Worm (Caenorhabditis elegans) whole organism, L3 larva: Measurements from ENCODE around the gene bli-2.

Experiments
- aly-2 ChIP-seq: fragments of 150-350 bp; optimal IDR thresholded peaks from 2 replicates; lab custom pipeline; 2014; ENCODE audit warnings: missing biosample characterization, missing genetic modification characterization
- elt-3 ChIP-seq, 3 experiments: fragments of 150-350 bp in 1 of 3; sonication (generic microtip) in 2 of 3; optimal IDR thresholded peaks; 2 replicates in 2 of 3; 4 replicates in 1 of 3; lab custom pipeline; 2014 to 2017; ENCODE audit warnings: missing biosample characterization in 3 of 3, missing genetic modification characterization in 3 of 3
- nhr-25 ChIP-seq: sonication (generic microtip); optimal IDR thresholded peaks from 2 replicates; lab custom pipeline; 2017; ENCODE audit warnings: missing biosample characterization, missing genetic modification characterization
- nhr-28 ChIP-seq: fragments of 150-350 bp; optimal IDR thresholded peaks from 2 replicates; lab custom pipeline; 2014; ENCODE audit warnings: missing biosample characterization, missing genetic modification characterization
- nhr-43 ChIP-seq: sonication (generic microtip); optimal IDR thresholded peaks from 2 replicates; lab custom pipeline; 2016; ENCODE audit warnings: mild to moderate bottlenecking, missing genetic modification characterization, missing compliant biosample characterization; ENCODE audit not compliant: poor library complexity, severe bottlenecking

ce11 chrII:5680703-5681102, 28.5 kb upstream of the bli-2 start, which contains the start of gene flp-27:
- TF ChIP-seq nhr-25 (tag; lab: Kevin White, UChicago) (no peak), nhr-43 (tag; lab: Kevin White, UChicago) (no peak), elt-3 (tag; optimal IDR thresholded peaks at IDR 0.05; lab: Kevin White, UChicago) (no peak), nhr-28 (tag; lab: Kevin White, UChicago) (no peak), aly-2 (no peak)
